Fruit fly (Drosophila melanogaster) whole organism: Measurements from ENCODE around the gene lmd.

ENCODE experiments used
- CG8478 ChIP-seq: fragments of >200 bp; optimal IDR thresholded peaks from 2 replicates; lab custom pipeline; 2018; ENCODE audit warnings: inconsistent platforms
- Dll ChIP-seq: fragments of >200 bp; optimal IDR thresholded peaks from 2 replicates; lab custom pipeline; 2017
- EcR ChIP-seq, 2 experiments: fragments of >200 bp; optimal IDR thresholded peaks; 2 replicates each; lab custom pipeline; 2017; ENCODE audit warnings: missing biosample characterization in 2 of 2, missing genetic modification characterization in 2 of 2, missing genetic modification reagents in 2 of 2
- pan ChIP-seq: fragments of >200 bp; optimal IDR thresholded peaks from 2 replicates; lab custom pipeline; 2017
- psq ChIP-seq: fragments of >200 bp; optimal IDR thresholded peaks from 2 replicates; lab custom pipeline; 2017
- usp ChIP-seq: fragments of >200 bp; optimal IDR thresholded peaks from 2 replicates; lab custom pipeline; 2017; ENCODE audit warnings: missing biosample characterization, missing genetic modification characterization, mixed read lengths

DNA sequence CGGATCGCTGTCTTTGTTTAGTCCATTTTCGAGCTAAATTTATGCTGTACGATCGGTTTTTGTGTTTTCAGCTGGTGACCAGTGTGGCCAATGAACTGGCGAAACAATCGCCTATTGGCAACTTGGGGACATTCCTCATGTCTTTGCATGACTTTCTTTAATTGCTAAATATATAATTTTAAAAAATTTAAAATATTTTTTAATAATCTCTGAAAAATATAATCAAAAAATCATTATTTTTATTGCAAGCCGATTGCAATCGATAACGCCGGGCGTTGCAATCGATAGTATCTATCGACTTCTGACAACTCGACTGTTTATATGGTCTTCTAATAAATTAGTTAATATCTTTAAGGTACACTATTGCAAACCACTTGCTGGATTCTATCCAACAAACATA, 34.7 kb upstream of the lmd start, which contains the start of the genes sav and Ublcp1:
- TF ChIP-seq CG8478 (lab: Kevin White, UChicago) (no peak), Dll (lab: Kevin White, UChicago) (no peak), psq (no peak), pan (lab: Kevin White, UChicago) (no peak), EcR (GFP tag; optimal IDR thresholded peaks at IDR 0.05; lab: Kevin White, UChicago) (no peak), usp (GFP tag; lab: Kevin White, UChicago) (no peak)
